Fruit fly (Drosophila melanogaster) whole organism, embryonic: ENCODE data around the gene dpr20.

Experiments
- ATbp ChIP-seq: fragments of 200-800 bp; sonication (Bioruptor generic); optimal IDR thresholded peaks from 2 replicates; lab custom pipeline; 2017; ENCODE audit warnings: missing biosample characterization, mild to moderate bottlenecking, missing genetic modification characterization, missing genetic modification reagents
- Antp ChIP-seq: fragments of 200-800 bp; sonication (Bioruptor generic); optimal IDR thresholded peaks from 3 replicates; lab custom pipeline; 2016; ENCODE audit warnings: missing biosample characterization, missing genetic modification characterization
- B-H1 ChIP-seq: fragments of 200-800 bp; sonication (Bioruptor generic); IDR thresholded peaks from 3 replicates; pipeline ENCODE4 v1.3.6; 2022; ENCODE audit warnings: missing biosample characterization, missing genetic modification characterization
- C15 ChIP-seq: fragments of 200-800 bp; sonication (Bioruptor generic); IDR thresholded peaks from 3 replicates; pipeline ENCODE4 v1.3.6; 2022; ENCODE audit warnings: missing biosample characterization, missing genetic modification characterization
- CG11085 ChIP-seq: fragments of 200-800 bp; sonication (Bioruptor generic); IDR thresholded peaks from 2 replicates; pipeline ENCODE4 v1.3.6; 2022; ENCODE audit warnings: missing biosample characterization, missing genetic modification characterization
- CG12155 ChIP-seq: fragments of 200-800 bp; sonication (Bioruptor generic); optimal IDR thresholded peaks from 3 replicates; lab custom pipeline; 2016; ENCODE audit warnings: missing biosample characterization, missing genetic modification characterization
- CG12942 ChIP-seq: fragments of 200-800 bp; sonication (Bioruptor generic); optimal IDR thresholded peaks from 3 replicates; lab custom pipeline; 2016; ENCODE audit warnings: missing biosample characterization, missing genetic modification characterization
- CG14050 ChIP-seq: fragments of 200-800 bp; sonication (Bioruptor generic); IDR thresholded peaks from 3 replicates; pipeline ENCODE4 v1.3.6; 2022; ENCODE audit warnings: missing biosample characterization, missing genetic modification characterization
- CG14441 ChIP-seq: fragments of 200-800 bp; sonication (Bioruptor generic); IDR thresholded peaks from 2 replicates; pipeline ENCODE4 v1.3.6; 2022; ENCODE audit warnings: missing biosample characterization, missing genetic modification characterization
- CG15601 ChIP-seq: fragments of 200-800 bp; sonication (Bioruptor generic); optimal IDR thresholded peaks from 3 replicates; lab custom pipeline; 2019; ENCODE audit warnings: missing biosample characterization, mild to moderate bottlenecking, missing genetic modification characterization, moderate library complexity
- CG16863 ChIP-seq: fragments of 200-800 bp; sonication (Bioruptor generic); optimal IDR thresholded peaks from 3 replicates; lab custom pipeline; 2016; ENCODE audit warnings: missing biosample characterization, missing genetic modification characterization
- CG18262 ChIP-seq: fragments of 200-800 bp; optimal IDR thresholded peaks from 3 replicates; lab custom pipeline; 2019; ENCODE audit warnings: missing biosample characterization, mild to moderate bottlenecking, missing genetic modification characterization, moderate library complexity
- CG2116 ChIP-seq: fragments of 200-800 bp; sonication (Bioruptor generic); optimal IDR thresholded peaks from 3 replicates; lab custom pipeline; 2018; ENCODE audit warnings: missing biosample characterization, mild to moderate bottlenecking, missing genetic modification characterization
- CG2120 ChIP-seq: fragments of 200-800 bp; sonication (Bioruptor generic); optimal IDR thresholded peaks from 3 replicates; lab custom pipeline; 2016; ENCODE audit warnings: missing biosample characterization, missing genetic modification characterization
- CG2678 ChIP-seq: fragments of 200-800 bp; sonication (Bioruptor generic); optimal IDR thresholded peaks from 3 replicates; lab custom pipeline; 2019; ENCODE audit warnings: missing biosample characterization, mild to moderate bottlenecking, missing genetic modification characterization, moderate library complexity
- CG3065 ChIP-seq: fragments of 200-800 bp; sonication (Bioruptor generic); optimal IDR thresholded peaks from 2 replicates; lab custom pipeline; 2016; ENCODE audit warnings: missing biosample characterization, missing genetic modification characterization
- CG32772 ChIP-seq: fragments of 200-800 bp; sonication (Bioruptor generic); IDR thresholded peaks from 2 replicates; pipeline ENCODE4 v1.3.6; 2022; ENCODE audit warnings: missing biosample characterization, missing genetic modification characterization
- CG3407 ChIP-seq: fragments of 200-800 bp; sonication (Bioruptor generic); optimal IDR thresholded peaks from 2 replicates; lab custom pipeline; 2018; ENCODE audit warnings: missing biosample characterization, mild to moderate bottlenecking, missing genetic modification characterization
- CG34422 ChIP-seq: fragments of 200-800 bp; sonication (Bioruptor generic); IDR thresholded peaks from 3 replicates; pipeline ENCODE4 v1.3.6; 2022; ENCODE audit warnings: missing biosample characterization, missing genetic modification characterization
- CG4360 ChIP-seq: fragments of 200-800 bp; sonication (Bioruptor generic); IDR thresholded peaks from 2 replicates; pipeline ENCODE4 v1.3.6; 2022; ENCODE audit warnings: missing biosample characterization, missing genetic modification characterization
- CG6813 ChIP-seq: fragments of 200-800 bp; sonication (Bioruptor generic); optimal IDR thresholded peaks from 2 replicates; lab custom pipeline; 2017; ENCODE audit warnings: missing biosample characterization, missing genetic modification characterization, mild to moderate bottlenecking, moderate library complexity, missing genetic modification reagents
- CG7556 ChIP-seq: fragments of 200-800 bp; sonication (Bioruptor generic); optimal IDR thresholded peaks from 2 replicates; lab custom pipeline; 2017; ENCODE audit warnings: missing biosample characterization, mild to moderate bottlenecking, missing genetic modification characterization
- CG8388 ChIP-seq: fragments of 200-800 bp; sonication (Bioruptor generic); optimal IDR thresholded peaks from 2 replicates; lab custom pipeline; 2019; ENCODE audit warnings: missing biosample characterization, mild to moderate bottlenecking, missing genetic modification characterization, moderate library complexity
- CG9215 ChIP-seq: fragments of 200-800 bp; sonication (Bioruptor generic); IDR thresholded peaks from 2 replicates; pipeline ENCODE4 v1.3.6; 2022; ENCODE audit warnings: missing biosample characterization, missing genetic modification characterization
- D19A ChIP-seq: fragments of 200-800 bp; optimal IDR thresholded peaks from 3 replicates; lab custom pipeline; 2019; ENCODE audit warnings: missing biosample characterization, mild to moderate bottlenecking, missing genetic modification characterization, moderate library complexity
- D19B ChIP-seq: fragments of 200-800 bp; sonication (Bioruptor generic); optimal IDR thresholded peaks from 2 replicates; lab custom pipeline; 2017; ENCODE audit warnings: missing biosample characterization, mild to moderate bottlenecking, missing genetic modification characterization
- Dbx ChIP-seq: fragments of 200-800 bp; sonication (Bioruptor generic); IDR thresholded peaks from 3 replicates; pipeline ENCODE4 v1.3.6; 2022; ENCODE audit warnings: missing biosample characterization, missing genetic modification characterization
- Dll ChIP-seq: fragments of 200-800 bp; sonication (Bioruptor generic); IDR thresholded peaks from 4 replicates; pipeline ENCODE4 v1.3.6; 2022; ENCODE audit warnings: missing biosample characterization, missing genetic modification characterization; ENCODE audit not compliant: partially characterized antibody
- Dp ChIP-seq: fragments of 200-800 bp; sonication (Bioruptor generic); optimal IDR thresholded peaks from 2 replicates; lab custom pipeline; 2018; ENCODE audit warnings: missing biosample characterization, mild to moderate bottlenecking, missing genetic modification characterization, moderate library complexity
- Ets97D ChIP-seq: fragments of 200-800 bp; sonication (Bioruptor generic); optimal IDR thresholded peaks from 3 replicates; lab custom pipeline; 2016; ENCODE audit warnings: missing biosample characterization, missing genetic modification characterization
- NK7.1 ChIP-seq: fragments of 200-800 bp; sonication (Bioruptor generic); optimal IDR thresholded peaks from 3 replicates; lab custom pipeline; 2016; ENCODE audit warnings: missing biosample characterization, missing genetic modification characterization
- Rx ChIP-seq: fragments of 200-800 bp; sonication (Bioruptor generic); IDR thresholded peaks from 2 replicates; pipeline ENCODE4 v1.3.6; 2022; ENCODE audit warnings: missing biosample characterization, missing genetic modification characterization
- Spps ChIP-seq: fragments of 200-800 bp; sonication (Bioruptor generic); optimal IDR thresholded peaks from 2 replicates; lab custom pipeline; 2018; ENCODE audit warnings: missing biosample characterization, mild to moderate bottlenecking, missing genetic modification characterization
- Stat92E ChIP-seq, 3 experiments: fragments of >200 bp in 2 of 3; fragments of 200-800 bp in 1 of 3; sonication (Bioruptor generic) in 1 of 3; optimal IDR thresholded peaks; 2 replicates each; lab custom pipeline; 2017 to 2019; ENCODE audit warnings: missing biosample characterization in 3 of 3, missing genetic modification characterization in 3 of 3, mild to moderate bottlenecking in 1 of 3, moderate library complexity in 1 of 3
- Taf1 ChIP-seq: fragments of 200-800 bp; sonication (Bioruptor generic); IDR thresholded peaks from 2 replicates; pipeline ENCODE4 v1.3.6; 2022; ENCODE audit warnings: missing biosample characterization, missing genetic modification characterization
- ab ChIP-seq: fragments of 200-800 bp; sonication (Bioruptor generic); optimal IDR thresholded peaks from 2 replicates; lab custom pipeline; 2016; ENCODE audit warnings: missing biosample characterization, missing genetic modification characterization
- ap ChIP-seq: fragments of 200-800 bp; sonication (Bioruptor generic); IDR thresholded peaks from 2 replicates; pipeline ENCODE4 v1.3.6; 2022; ENCODE audit warnings: missing biosample characterization, missing genetic modification characterization
- corto ChIP-seq: fragments of 200-800 bp; sonication (Bioruptor generic); optimal IDR thresholded peaks from 2 replicates; lab custom pipeline; 2016; ENCODE audit warnings: missing biosample characterization, mild to moderate bottlenecking, missing genetic modification characterization, moderate library complexity
- fru ChIP-seq: fragments of >200 bp; optimal IDR thresholded peaks from 2 replicates; lab custom pipeline; 2017
- gcm2 ChIP-seq: fragments of 200-800 bp; sonication (Bioruptor generic); optimal IDR thresholded peaks from 2 replicates; lab custom pipeline; 2016; ENCODE audit warnings: missing biosample characterization, missing genetic modification characterization
- gt ChIP-seq: fragments of 200-800 bp; sonication (Bioruptor generic); IDR thresholded peaks from 2 replicates; pipeline ENCODE4 v1.3.6; 2022; ENCODE audit warnings: missing biosample characterization, missing genetic modification characterization
- kay ChIP-seq: fragments of 200-800 bp; sonication (Bioruptor generic); optimal IDR thresholded peaks from 2 replicates; lab custom pipeline; 2016; ENCODE audit warnings: missing biosample characterization, missing genetic modification characterization
- ken ChIP-seq: fragments of 200-800 bp; sonication (Bioruptor generic); IDR thresholded peaks from 3 replicates; pipeline ENCODE4 v1.3.6; 2022; ENCODE audit warnings: missing biosample characterization, missing genetic modification characterization
- lbe ChIP-seq: fragments of 200-800 bp; sonication (Bioruptor generic); optimal IDR thresholded peaks from 2 replicates; lab custom pipeline; 2016; ENCODE audit warnings: missing biosample characterization, mild to moderate bottlenecking, missing genetic modification characterization
- lmd ChIP-seq: fragments of 200-800 bp; sonication (Bioruptor generic); IDR thresholded peaks from 2 replicates; pipeline ENCODE4 v1.3.6; 2022; ENCODE audit warnings: missing biosample characterization, missing genetic modification characterization
- pan ChIP-seq, 4 experiments: fragments of >200 bp in 3 of 4; fragments of 200-800 bp in 1 of 4; sonication (Bioruptor generic) in 1 of 4; optimal IDR thresholded peaks in 3 of 4; IDR thresholded peaks in 1 of 4; 2 replicates each; pipeline versions ENCODE4 v1.3.6 to Lab custom; 2017 to 2022; ENCODE audit warnings: missing biosample characterization in 2 of 4, missing genetic modification characterization in 2 of 4, mixed read lengths in 1 of 4
- peb ChIP-seq: fragments of 200-800 bp; sonication (Bioruptor generic); IDR thresholded peaks from 2 replicates; pipeline ENCODE4 v1.3.6; 2022; ENCODE audit warnings: missing biosample characterization, missing genetic modification characterization
- pfk ChIP-seq: fragments of 200-800 bp; sonication (Bioruptor generic); optimal IDR thresholded peaks from 2 replicates; lab custom pipeline; 2018; ENCODE audit warnings: missing biosample characterization, mild to moderate bottlenecking, missing genetic modification characterization, moderate library complexity
- psq ChIP-seq: fragments of 200-800 bp; sonication (Bioruptor generic); optimal IDR thresholded peaks from 2 replicates; lab custom pipeline; 2017; ENCODE audit warnings: missing biosample characterization, missing genetic modification characterization
- zf30C ChIP-seq: fragments of 200-800 bp; sonication (Bioruptor generic); optimal IDR thresholded peaks from 3 replicates; lab custom pipeline; 2018; ENCODE audit warnings: missing biosample characterization, mild to moderate bottlenecking, missing genetic modification characterization

Gene dpr20

dm6 chr3L:819297-819886 lies 37.7 kb downstream of the dpr20 start (continued):
- TF ChIP-seq Dp (GFP tag; lab: Kevin White, UChicago) (no peak), CG14441 (GFP tag; lab: Robert Waterston, UW) (peak; percentile 94), zf30C (GFP tag; lab: Kevin White, UChicago) (no peak), CG9215 (GFP tag; lab: Robert Waterston, UW) (peak; percentile 80), ken (GFP tag; lab: Robert Waterston, UW) (peak; percentile 97), CG15601 (peak; percentile 83), CG2678 (tag; lab: Kevin White, UChicago) (peak; percentile 90), lbe (no peak), Rx (GFP tag; lab: Robert Waterston, UW) (peak; percentile 92), CG4360 (peak; percentile 39; the same call in 1 of the 2 replicates), CG18262 (tag; lab: Kevin White, UChicago) (peak; percentile 79), gcm2 (peak; percentile 89), Taf1 (GFP tag; lab: Robert Waterston, UW) (peak; percentile 76), CG2116 (GFP tag; lab: Kevin White, UChicago) (peak; percentile 36), CG32772 (GFP tag; lab: Robert Waterston, UW) (peak; percentile 95), ATbp (peak; percentile 87), CG12942 (GFP tag; lab: Kevin White, UChicago) (peak; percentile 84), CG7556 (GFP tag; lab: Kevin White, UChicago) (peak; percentile 76), ab (peak; percentile 91), Stat92E (GFP tag; optimal IDR thresholded peaks at IDR 0.05; lab: Kevin White, UChicago) (no peak), Dll (no peak), peb (peak; percentile 80), CG8388 (GFP tag; lab: Kevin White, UChicago) (peak; percentile 82), D19A (tag; lab: Kevin White, UChicago) (peak; percentile 74), CG34422 (GFP tag; lab: Robert Waterston, UW) (peak; percentile 97), Ets97D (GFP tag; lab: Kevin White, UChicago) (peak; percentile 54), CG12155 (peak; percentile 82), CG3407 (peak; percentile 71), B-H1 (peak; percentile 92), Spps (tag; lab: Kevin White, UChicago) (peak; percentile 45), CG2120 (GFP tag; lab: Kevin White, UChicago) (peak; percentile 89), kay (GFP tag; lab: Kevin White, UChicago) (peak; percentile 47), pan (optimal IDR thresholded peaks at IDR 0.05; lab: Kevin White, UChicago) (no peak), pan (GFP tag; optimal IDR thresholded peaks at IDR 0.05 in 1 of 2, IDR thresholded peaks at IDR 0.05 in 1 of 2) (peak in 1 of 2 experiments; percentile 95), lmd (peak; percentile 94), gt (peak; percentile 78), CG16863 (GFP tag; lab: Kevin White, UChicago) (peak; percentile 85), C15 (GFP tag; lab: Robert Waterston, UW) (peak; percentile 74), fru (lab: Kevin White, UChicago) (no peak), CG11085 (GFP tag; lab: Robert Waterston, UW) (peak; percentile 83), NK7.1 (GFP tag; lab: Kevin White, UChicago) (peak; percentile 73), pfk (GFP tag; lab: Kevin White, UChicago) (no peak), CG6813 (peak; percentile 82), psq (GFP tag; lab: Kevin White, UChicago) (peak; percentile 43), CG14050 (peak; percentile 93), CG3065 (peak; percentile 41), Dbx (GFP tag; lab: Robert Waterston, UW) (peak; percentile 82), corto (GFP tag; lab: Kevin White, UChicago) (no peak), Antp (GFP tag; lab: Kevin White, UChicago) (peak; percentile 93), ap (GFP tag; lab: Robert Waterston, UW) (peak; percentile 92), D19B (GFP tag; lab: Kevin White, UChicago) (peak; percentile 51)
